Fruit fly (Drosophila melanogaster): ENCODE results near the gene CG33262.

The CG33262 gene

DNA sequence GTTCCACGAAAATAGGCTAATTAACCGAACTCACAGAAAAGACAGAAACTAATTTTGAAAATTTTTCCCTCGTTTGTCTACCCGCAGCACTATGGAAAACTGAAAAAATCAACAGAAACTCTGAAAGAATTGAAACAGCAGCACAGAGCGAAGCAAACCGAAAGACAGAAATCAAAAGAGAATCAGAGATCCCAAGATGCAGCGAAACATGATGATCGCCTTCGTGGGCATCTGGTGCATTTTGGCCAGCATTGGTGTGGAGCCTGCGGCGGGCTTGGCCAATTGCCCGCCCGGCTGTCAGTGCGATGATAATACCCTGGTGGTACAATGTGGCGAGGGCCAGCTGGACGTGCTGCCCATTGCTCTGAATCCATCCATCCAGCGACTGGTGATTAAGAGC lies 21.0 kb upstream of the CG33262 start:
- TF ChIP-seq sage (GFP tag; optimal IDR thresholded peaks at IDR 0.05): no peak

DNA sequence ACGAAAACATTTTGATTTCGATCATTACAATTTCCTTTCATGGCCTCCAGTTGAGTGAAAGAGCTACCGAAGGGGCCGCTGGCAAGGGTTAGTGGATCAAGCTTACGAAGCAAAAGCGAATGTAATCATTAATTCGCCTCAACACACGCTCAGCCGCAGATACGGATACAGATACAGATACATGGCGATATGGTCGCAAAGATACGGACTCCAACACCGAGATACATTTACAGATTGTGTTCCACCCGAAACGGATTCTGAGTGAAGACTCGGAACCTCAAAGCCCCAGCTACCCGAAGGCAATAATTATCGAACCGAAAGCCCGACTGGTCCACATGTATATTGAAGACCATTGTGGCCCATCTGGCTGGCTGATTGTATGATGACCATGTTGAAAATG lies 17.1 kb upstream of the CG33262 start:
- TF ChIP-seq ey (GFP tag; optimal IDR thresholded peaks at IDR 0.05) (no peak), Dfd (GFP tag; optimal IDR thresholded peaks at IDR 0.05) (no peak), Vsx2 (GFP tag; optimal IDR thresholded peaks at IDR 0.05; ENCODE audit: partially characterized antibody) (no peak), lola (GFP tag; optimal IDR thresholded peaks at IDR 0.05) (no peak), dl (GFP tag; optimal IDR thresholded peaks at IDR 0.05; ENCODE audit: insufficient read depth in 1 of 2, partially characterized antibody in 2 of 2) (no peak), Mio (GFP tag; optimal IDR thresholded peaks at IDR 0.05) (no peak), psq (GFP tag; optimal IDR thresholded peaks at IDR 0.05) (no peak), Abd-B (GFP tag; optimal IDR thresholded peaks at IDR 0.05) (no peak), br (GFP tag; optimal IDR thresholded peaks at IDR 0.05) (no peak), HLH106 (tag; optimal IDR thresholded peaks at IDR 0.05) (no peak), sv (GFP tag; optimal IDR thresholded peaks at IDR 0.05) (no peak), Dif (GFP tag; optimal IDR thresholded peaks at IDR 0.05; ENCODE audit: partially characterized antibody) (no peak), GATAd (GFP tag; optimal IDR thresholded peaks at IDR 0.05) (no peak), fru (GFP tag; optimal IDR thresholded peaks at IDR 0.05) (no peak), brk (GFP tag; optimal IDR thresholded peaks at IDR 0.05) (no peak), tai (GFP tag; optimal IDR thresholded peaks at IDR 0.05) (no peak), rgr (GFP tag; optimal IDR thresholded peaks at IDR 0.05) (no peak), jim (GFP tag; optimal IDR thresholded peaks at IDR 0.05) (no peak), dmrt93B (GFP tag; optimal IDR thresholded peaks at IDR 0.05) (no peak), usp (GFP tag; optimal IDR thresholded peaks at IDR 0.05) (no peak)

DNA sequence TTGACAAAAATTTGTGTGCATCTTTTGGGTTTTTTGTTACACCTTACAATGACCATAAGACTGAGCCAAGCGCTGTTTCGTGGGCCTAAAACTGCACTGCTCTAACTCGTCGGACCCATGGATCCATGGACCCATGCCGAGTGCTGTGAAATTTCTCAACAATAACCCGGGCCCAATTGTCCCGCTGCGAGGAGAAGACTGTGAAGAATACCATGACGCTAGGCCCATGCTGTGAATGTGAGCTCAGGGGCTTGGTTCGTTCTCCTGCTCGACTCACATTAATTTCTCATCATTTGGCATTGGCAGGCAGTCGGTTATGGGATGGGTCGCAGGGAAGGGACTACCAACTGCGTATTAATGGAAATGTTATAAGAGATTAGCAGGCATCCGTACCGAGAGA lies 15.9 kb upstream of the CG33262 start:
- TF ChIP-seq br (GFP tag; optimal IDR thresholded peaks at IDR 0.05): no peak

DNA sequence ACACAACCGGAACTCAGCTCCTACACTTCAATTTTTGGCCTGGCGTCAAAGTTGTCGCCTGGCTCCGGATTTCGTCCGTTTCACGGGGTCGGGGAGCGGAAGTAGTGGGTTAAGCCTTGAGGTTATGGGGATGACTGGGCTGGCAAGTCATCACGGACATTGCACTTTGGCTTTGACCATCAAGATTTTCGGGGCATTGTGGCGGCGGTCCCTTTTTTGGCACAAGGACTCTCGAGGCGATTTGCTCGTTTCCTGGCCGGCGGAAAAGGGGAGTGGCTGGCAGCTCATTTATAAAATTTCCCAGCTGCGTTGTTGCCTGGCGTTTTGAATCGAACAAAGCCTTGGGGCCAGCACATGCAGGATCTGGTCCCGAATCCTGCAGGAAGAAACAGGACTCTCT lies 2.9 kb upstream of the CG33262 start:
- TF ChIP-seq CrebA (GFP tag; optimal IDR thresholded peaks at IDR 0.05; ENCODE audit: borderline replicate concordance) (no peak), Mio (GFP tag; optimal IDR thresholded peaks at IDR 0.05) (no peak), dmrt93B (GFP tag; optimal IDR thresholded peaks at IDR 0.05) (no peak), psq (GFP tag; optimal IDR thresholded peaks at IDR 0.05) (no peak), Dfd (GFP tag; optimal IDR thresholded peaks at IDR 0.05) (no peak)

DNA sequence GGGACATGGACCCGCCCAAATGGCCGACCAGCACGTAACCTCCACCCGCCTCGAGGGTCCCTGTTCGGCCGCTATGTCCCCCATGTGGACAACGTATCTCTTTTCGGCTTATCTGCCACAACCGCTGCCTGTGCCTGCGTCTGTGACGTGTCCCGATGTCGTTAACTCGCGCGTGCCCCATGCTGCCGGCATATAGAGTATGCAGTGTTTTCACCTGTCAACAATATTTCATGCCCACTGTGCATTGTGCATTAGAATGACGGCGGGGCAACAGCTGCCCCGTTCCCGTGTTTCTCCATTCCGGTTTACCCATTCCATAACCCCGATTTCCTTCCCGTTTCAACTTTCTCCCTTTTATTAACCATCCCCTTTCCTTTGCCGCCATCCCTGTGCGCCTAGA lies 1.2 kb upstream of the CG33262 start:
- no peak for TF ChIP-seq dmrt93B (GFP tag; optimal IDR thresholded peaks at IDR 0.05)
- TF ChIP-seq h (GFP tag; optimal IDR thresholded peaks at IDR 0.05): no peak

DNA sequence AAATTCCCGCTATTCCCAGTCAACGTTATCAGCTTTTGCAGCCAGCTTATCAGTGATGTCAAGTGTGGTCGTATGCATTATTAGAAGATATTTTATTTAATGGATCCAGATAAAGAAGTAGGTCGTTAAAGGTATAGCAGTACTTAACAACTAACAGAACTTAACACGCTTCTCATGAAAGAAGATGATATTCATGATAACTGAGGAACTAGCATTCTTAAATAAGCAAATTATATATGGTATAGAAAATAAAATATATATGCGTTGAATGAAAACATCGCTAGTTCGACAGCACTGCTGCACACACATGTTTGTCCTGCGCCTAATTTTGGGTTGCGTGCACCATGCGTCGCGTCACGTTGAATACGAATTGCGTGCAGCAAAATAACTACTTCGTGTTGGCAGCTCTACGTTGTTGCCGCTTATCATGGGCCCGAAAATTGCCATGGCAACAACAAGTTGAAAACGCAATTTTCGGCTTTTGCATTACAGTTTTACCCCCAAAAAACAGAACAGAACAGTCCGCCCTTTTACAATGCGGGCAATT lies 614 bp upstream of the CG33262 start:
- no peak for TF ChIP-seq jim (GFP tag; optimal IDR thresholded peaks at IDR 0.05)
- no peak for TF ChIP-seq Sp1 (GFP tag; optimal IDR thresholded peaks at IDR 0.05)
- TF ChIP-seq br (GFP tag; optimal IDR thresholded peaks at IDR 0.05): no peak
- TF ChIP-seq fru (GFP tag; optimal IDR thresholded peaks at IDR 0.05): no peak
- TF ChIP-seq dmrt93B (GFP tag; optimal IDR thresholded peaks at IDR 0.05): no peak
- TF ChIP-seq rgr (GFP tag; optimal IDR thresholded peaks at IDR 0.05): no peak
- TF ChIP-seq usp (GFP tag; optimal IDR thresholded peaks at IDR 0.05): no peak
- TF ChIP-seq lola (GFP tag; optimal IDR thresholded peaks at IDR 0.05): no peak
- TF ChIP-seq Jra (GFP tag; optimal IDR thresholded peaks at IDR 0.05): no peak
- no peak for TF ChIP-seq CG9705 (GFP tag; optimal IDR thresholded peaks at IDR 0.05)
- TF ChIP-seq dsf (GFP tag; optimal IDR thresholded peaks at IDR 0.05; ENCODE audit: borderline replicate concordance): no peak
- TF ChIP-seq Dfd (GFP tag; optimal IDR thresholded peaks at IDR 0.05): no peak
- no peak for TF ChIP-seq ey (GFP tag; optimal IDR thresholded peaks at IDR 0.05)
- TF ChIP-seq Dif (GFP tag; optimal IDR thresholded peaks at IDR 0.05; ENCODE audit: partially characterized antibody): no peak
- TF ChIP-seq Hnf4 (GFP tag; optimal IDR thresholded peaks at IDR 0.05): no peak
- no peak for TF ChIP-seq psq (GFP tag; optimal IDR thresholded peaks at IDR 0.05)
- no peak for TF ChIP-seq OdsH (GFP tag; optimal IDR thresholded peaks at IDR 0.05)
- no peak for TF ChIP-seq GATAd (GFP tag; optimal IDR thresholded peaks at IDR 0.05)
- no peak for TF ChIP-seq dl (GFP tag; optimal IDR thresholded peaks at IDR 0.05; ENCODE audit: insufficient read depth in 1 of 2, partially characterized antibody in 2 of 2)

Data from whole organism, wandering third instar larva.